Fruit fly (Drosophila melanogaster) Kc167 (cell line): ENCODE data around the gene Orct2.

ENCODE experiments used
- Sin3A ChIP-seq: fragments of >200 bp; optimal IDR thresholded peaks from 2 replicates; lab custom pipeline; 2018; ENCODE audit warnings: missing external identifiers
- psq ChIP-seq: fragments of >200 bp; optimal IDR thresholded peaks from 2 replicates; lab custom pipeline; 2017; ENCODE audit warnings: missing external identifiers

dm6 chr3R:24262923-24263322 lies 9.9 kb upstream of the Orct2 start:
- TF ChIP-seq psq, result no peak
- no peak for TF ChIP-seq Sin3A (lab: Kevin White, UChicago)
